Fruit fly (Drosophila melanogaster) whole organism, prepupa: Measurements from ENCODE around the gene SdicB.

Source experiments
- CG1621 ChIP-seq: fragments of 200-800 bp; sonication (Bioruptor generic); optimal IDR thresholded peaks from 3 replicates; lab custom pipeline; 2018; ENCODE audit warnings: missing biosample characterization, mild to moderate bottlenecking, missing genetic modification characterization
- CG6854 ChIP-seq: fragments of 200-800 bp; sonication (Bioruptor generic); optimal IDR thresholded peaks from 2 replicates; lab custom pipeline; 2017; ENCODE audit warnings: missing biosample characterization, mild to moderate bottlenecking, missing genetic modification characterization
- Eip78C ChIP-seq: fragments of 200-800 bp; sonication (Bioruptor generic); peaks from one replicate; lab custom pipeline; 2016; ENCODE audit warnings: missing biosample characterization, missing genetic modification characterization
- Ets21C ChIP-seq: fragments of 200-800 bp; sonication (Bioruptor generic); optimal IDR thresholded peaks from 3 replicates; lab custom pipeline; 2016; ENCODE audit warnings: missing biosample characterization, missing genetic modification characterization
- Hr39 ChIP-seq: fragments of 200-800 bp; sonication (Bioruptor generic); optimal IDR thresholded peaks from 2 replicates; lab custom pipeline; 2016; ENCODE audit warnings: missing biosample characterization, missing genetic modification characterization
- Lpt ChIP-seq: fragments of 200-800 bp; sonication (Bioruptor generic); optimal IDR thresholded peaks from 3 replicates; lab custom pipeline; 2016; ENCODE audit warnings: missing biosample characterization, missing genetic modification characterization
- cyc ChIP-seq: fragments of 200-800 bp; sonication (Bioruptor generic); optimal IDR thresholded peaks from 3 replicates; lab custom pipeline; 2016; ENCODE audit warnings: missing biosample characterization, missing genetic modification characterization
- eg ChIP-seq: fragments of 200-800 bp; sonication (Bioruptor generic); IDR thresholded peaks from 3 replicates; pipeline ENCODE4 v1.3.6; 2022; ENCODE audit warnings: missing biosample characterization, missing genetic modification characterization
- lz ChIP-seq: fragments of 200-800 bp; sonication (Bioruptor generic); optimal IDR thresholded peaks from 3 replicates; lab custom pipeline; 2016; ENCODE audit warnings: missing biosample characterization, missing genetic modification characterization
- topi ChIP-seq: fragments of 200-800 bp; sonication (Bioruptor generic); optimal IDR thresholded peaks from 3 replicates; lab custom pipeline; 2016; ENCODE audit warnings: missing biosample characterization, missing genetic modification characterization

dm6 chrX:20173464-20173995 lies 35.9 kb downstream of the SdicB start, which contains the start of gene AnxB10:
- TF ChIP-seq Hr39 (GFP tag; lab: Kevin White, UChicago) = peak; percentile 94
- TF ChIP-seq Lpt (GFP tag; lab: Kevin White, UChicago) = peak; percentile 91
- TF ChIP-seq lz = peak; percentile 96
- TF ChIP-seq CG6854 (GFP tag; lab: Kevin White, UChicago) = peak; percentile 88
- TF ChIP-seq Eip78C (GFP tag; lab: Kevin White, UChicago) = peak; percentile 99
- peak; percentile 86; the same call in 2 of the 3 replicates for TF ChIP-seq eg (GFP tag; lab: Robert Waterston, UW)
- TF ChIP-seq cyc (GFP tag; lab: Kevin White, UChicago) = peak; percentile 94
- TF ChIP-seq CG1621 (tag; lab: Kevin White, UChicago) = peak; percentile 81
- peak; percentile 96 for TF ChIP-seq topi (GFP tag; lab: Kevin White, UChicago)
- peak; percentile 92 for TF ChIP-seq Ets21C (GFP tag; lab: Kevin White, UChicago)
